Fruit fly (Drosophila melanogaster) whole organism, embryonic: ENCODE data around the gene Top3alpha.
A peak's percentile ranks its signal among the peaks of the same experiment; 100 is the strongest.

ENCODE experiments used
- Abd-B ChIP-seq: fragments of 200-800 bp; sonication (Bioruptor generic); optimal IDR thresholded peaks from 2 replicates; lab custom pipeline; 2018; ENCODE audit warnings: missing biosample characterization, mild to moderate bottlenecking, missing genetic modification characterization, moderate library complexity
- Atf3 ChIP-seq: fragments of 200-800 bp; sonication (Bioruptor generic); optimal IDR thresholded peaks from 3 replicates; lab custom pipeline; 2016; ENCODE audit warnings: missing biosample characterization, missing genetic modification characterization
- B-H2 ChIP-seq: fragments of 200-800 bp; sonication (Bioruptor generic); optimal IDR thresholded peaks from 2 replicates; lab custom pipeline; 2018; ENCODE audit warnings: missing biosample characterization, mild to moderate bottlenecking, missing genetic modification characterization
- BEAF-32 ChIP-seq: fragments of 200-800 bp; sonication (Bioruptor generic); optimal IDR thresholded peaks from 3 replicates; lab custom pipeline; 2017; ENCODE audit warnings: missing biosample characterization, missing genetic modification characterization, mild to moderate bottlenecking, moderate library complexity, missing genetic modification reagents
- Bgb ChIP-seq: fragments of 200-800 bp; sonication (Bioruptor generic); IDR thresholded peaks from 2 replicates; pipeline ENCODE4 v1.3.6; 2022; ENCODE audit warnings: missing biosample characterization, missing genetic modification characterization; ENCODE audit not compliant: partially characterized antibody
- CG13624 ChIP-seq: fragments of 200-800 bp; sonication (Bioruptor generic); optimal IDR thresholded peaks from 2 replicates; lab custom pipeline; 2016; ENCODE audit warnings: missing biosample characterization, missing genetic modification characterization
- CG14710 ChIP-seq: fragments of 200-800 bp; sonication (Bioruptor generic); optimal IDR thresholded peaks from 3 replicates; lab custom pipeline; 2019; ENCODE audit warnings: missing biosample characterization, mild to moderate bottlenecking, missing genetic modification characterization, moderate library complexity
- CG15011 ChIP-seq: fragments of 200-800 bp; sonication (Bioruptor generic); optimal IDR thresholded peaks from 3 replicates; lab custom pipeline; 2018; ENCODE audit warnings: missing biosample characterization, mild to moderate bottlenecking, missing genetic modification characterization
- CG15479 ChIP-seq: fragments of 200-800 bp; sonication (Bioruptor generic); optimal IDR thresholded peaks from 3 replicates; lab custom pipeline; 2019; ENCODE audit warnings: missing biosample characterization, mild to moderate bottlenecking, missing genetic modification characterization, moderate library complexity
- CG17385 ChIP-seq: fragments of 200-800 bp; sonication (Bioruptor generic); optimal IDR thresholded peaks from 3 replicates; lab custom pipeline; 2018; ENCODE audit warnings: missing biosample characterization, mild to moderate bottlenecking, missing genetic modification characterization
- CG2116 ChIP-seq: fragments of 200-800 bp; sonication (Bioruptor generic); optimal IDR thresholded peaks from 3 replicates; lab custom pipeline; 2018; ENCODE audit warnings: missing biosample characterization, mild to moderate bottlenecking, missing genetic modification characterization
- CG2712 ChIP-seq: fragments of 200-800 bp; optimal IDR thresholded peaks from 3 replicates; lab custom pipeline; 2019; ENCODE audit warnings: missing biosample characterization, mild to moderate bottlenecking, missing genetic modification characterization, moderate library complexity
- CG30020 ChIP-seq: fragments of 200-800 bp; optimal IDR thresholded peaks from 2 replicates; lab custom pipeline; 2019; ENCODE audit warnings: missing biosample characterization, mild to moderate bottlenecking, missing genetic modification characterization, moderate library complexity
- CG3163 ChIP-seq: fragments of 200-800 bp; sonication (Bioruptor generic); optimal IDR thresholded peaks from 3 replicates; lab custom pipeline; 2016; ENCODE audit warnings: missing biosample characterization, missing genetic modification characterization
- CG6272 ChIP-seq: fragments of 200-800 bp; sonication (Bioruptor generic); IDR thresholded peaks from 2 replicates; pipeline ENCODE4 v1.3.6; 2022; ENCODE audit warnings: missing biosample characterization, missing genetic modification characterization
- CG6791 ChIP-seq: fragments of 200-800 bp; sonication (Bioruptor generic); IDR thresholded peaks from 3 replicates; pipeline ENCODE4 v1.3.6; 2022; ENCODE audit warnings: missing biosample characterization, missing genetic modification characterization; ENCODE audit not compliant: partially characterized antibody
- CHES-1-like ChIP-seq: fragments of 200-800 bp; sonication (Bioruptor generic); optimal IDR thresholded peaks from 2 replicates; lab custom pipeline; 2016; ENCODE audit warnings: missing biosample characterization, missing genetic modification characterization
- CTCF ChIP-seq: fragments of 200-800 bp; sonication (Bioruptor generic); optimal IDR thresholded peaks from 2 replicates; lab custom pipeline; 2017; ENCODE audit warnings: missing biosample characterization, mild to moderate bottlenecking, missing genetic modification characterization, moderate library complexity
- D ChIP-seq, 2 experiments: fragments of 200-800 bp in 1 of 2; fragments of >200 bp in 1 of 2; sonication (Bioruptor generic) in 1 of 2; optimal IDR thresholded peaks; 2 replicates in 1 of 2; 3 replicates in 1 of 2; lab custom pipeline; 2017; ENCODE audit warnings: mild to moderate bottlenecking in 1 of 2, missing biosample characterization in 1 of 2, missing genetic modification characterization in 1 of 2, missing genetic modification reagents in 1 of 2
- Eip74EF ChIP-seq, 2 experiments: fragments of 200-800 bp in 1 of 2; fragments of >200 bp in 1 of 2; sonication (Bioruptor generic) in 1 of 2; optimal IDR thresholded peaks; 2 replicates each; lab custom pipeline; 2017 to 2019; ENCODE audit warnings: missing biosample characterization in 2 of 2, missing genetic modification characterization in 2 of 2, mild to moderate bottlenecking in 1 of 2, moderate library complexity in 1 of 2
- HHEX ChIP-seq: fragments of 200-800 bp; sonication (Bioruptor generic); optimal IDR thresholded peaks from 3 replicates; lab custom pipeline; 2017; ENCODE audit warnings: missing biosample characterization, mild to moderate bottlenecking, missing genetic modification characterization, missing genetic modification reagents
- Hr51 ChIP-seq, 2 experiments: fragments of 200-800 bp; sonication (Bioruptor generic); optimal IDR thresholded peaks; 2 replicates in 1 of 2; 3 replicates in 1 of 2; lab custom pipeline; 2016 to 2018; ENCODE audit warnings: missing biosample characterization in 2 of 2, missing genetic modification characterization in 2 of 2, mild to moderate bottlenecking in 1 of 2, moderate library complexity in 1 of 2
- MBD-R2 ChIP-seq: fragments of 200-800 bp; sonication (Bioruptor generic); IDR thresholded peaks from 2 replicates; pipeline ENCODE4 v1.3.6; 2022; ENCODE audit warnings: missing biosample characterization, missing genetic modification characterization
- MESR4 ChIP-seq: fragments of 200-800 bp; sonication (Bioruptor generic); optimal IDR thresholded peaks from 2 replicates; lab custom pipeline; 2018; ENCODE audit warnings: missing biosample characterization, mild to moderate bottlenecking, missing genetic modification characterization, moderate library complexity
- Myb ChIP-seq: fragments of 200-800 bp; sonication (Bioruptor generic); optimal IDR thresholded peaks from 2 replicates; lab custom pipeline; 2016; ENCODE audit warnings: missing biosample characterization, missing genetic modification characterization
- Nf-YC ChIP-seq: fragments of 200-800 bp; optimal IDR thresholded peaks from 3 replicates; lab custom pipeline; 2019; ENCODE audit warnings: missing biosample characterization, mild to moderate bottlenecking, missing genetic modification characterization, moderate library complexity
- Opbp ChIP-seq: fragments of 200-800 bp; sonication (Bioruptor generic); IDR thresholded peaks from 3 replicates; pipeline ENCODE4 v1.3.6; 2022; ENCODE audit warnings: missing biosample characterization, missing genetic modification characterization; ENCODE audit not compliant: partially characterized antibody
- Ptx1 ChIP-seq: fragments of 200-800 bp; sonication (Bioruptor generic); IDR thresholded peaks from 2 replicates; pipeline ENCODE4 v1.3.6; 2022; ENCODE audit warnings: missing biosample characterization, missing genetic modification characterization
- Rfx ChIP-seq: fragments of 200-800 bp; sonication (Bioruptor generic); IDR thresholded peaks from 2 replicates; pipeline ENCODE4 v1.3.6; 2022; ENCODE audit warnings: missing biosample characterization, missing genetic modification characterization
- Scr ChIP-seq: fragments of 200-800 bp; sonication (Bioruptor generic); IDR thresholded peaks from 2 replicates; pipeline ENCODE4 v1.3.6; 2022; ENCODE audit warnings: missing biosample characterization, missing genetic modification characterization; ENCODE audit not compliant: partially characterized antibody
- Sin3A ChIP-seq: fragments of >200 bp; optimal IDR thresholded peaks from 2 replicates; lab custom pipeline; 2018
- Sry-β ChIP-seq: fragments of 200-800 bp; sonication (Bioruptor generic); optimal IDR thresholded peaks from 2 replicates; lab custom pipeline; 2018; ENCODE audit warnings: missing biosample characterization, mild to moderate bottlenecking, missing genetic modification characterization, moderate library complexity
- bab2 ChIP-seq: fragments of 200-800 bp; sonication (Bioruptor generic); optimal IDR thresholded peaks from 2 replicates; lab custom pipeline; 2016; ENCODE audit warnings: missing biosample characterization, missing genetic modification characterization
- bigmax ChIP-seq: fragments of 200-800 bp; sonication (Bioruptor generic); optimal IDR thresholded peaks from 2 replicates; lab custom pipeline; 2018; ENCODE audit warnings: missing biosample characterization, mild to moderate bottlenecking, missing genetic modification characterization
- br ChIP-seq: fragments of >200 bp; optimal IDR thresholded peaks from 2 replicates; lab custom pipeline; 2017
- chn ChIP-seq: fragments of 200-800 bp; sonication (Bioruptor generic); optimal IDR thresholded peaks from 2 replicates; lab custom pipeline; 2016; ENCODE audit warnings: missing biosample characterization, missing genetic modification characterization
- dm ChIP-seq: fragments of 200-800 bp; sonication (Bioruptor generic); optimal IDR thresholded peaks from 3 replicates; lab custom pipeline; 2016; ENCODE audit warnings: missing biosample characterization, missing genetic modification characterization
- dpn ChIP-seq, 2 experiments: fragments of 200-800 bp; sonication (Bioruptor generic); optimal IDR thresholded peaks; 3 replicates each; lab custom pipeline; 2016; ENCODE audit warnings: missing biosample characterization in 2 of 2, missing genetic modification characterization in 2 of 2
- gro ChIP-seq: fragments of 200-800 bp; sonication (Bioruptor generic); optimal IDR thresholded peaks from 2 replicates; lab custom pipeline; 2016; ENCODE audit warnings: missing biosample characterization, missing genetic modification characterization
- h ChIP-seq: fragments of >200 bp; optimal IDR thresholded peaks from 2 replicates; lab custom pipeline; 2017
- her ChIP-seq: fragments of 200-800 bp; sonication (Bioruptor generic); optimal IDR thresholded peaks from 2 replicates; lab custom pipeline; 2016; ENCODE audit warnings: missing biosample characterization, missing genetic modification characterization
- ind ChIP-seq: fragments of 200-800 bp; sonication (Bioruptor generic); optimal IDR thresholded peaks from 3 replicates; lab custom pipeline; 2016; ENCODE audit warnings: missing biosample characterization, missing genetic modification characterization
- lilli ChIP-seq: fragments of 200-800 bp; sonication (Bioruptor generic); optimal IDR thresholded peaks from 3 replicates; lab custom pipeline; 2016; ENCODE audit warnings: missing biosample characterization, missing genetic modification characterization
- odd ChIP-seq: fragments of 200-800 bp; sonication (Bioruptor generic); optimal IDR thresholded peaks from 2 replicates; lab custom pipeline; 2017; ENCODE audit warnings: missing biosample characterization, mild to moderate bottlenecking, missing genetic modification characterization
- repo ChIP-seq: fragments of 200-800 bp; sonication (Bioruptor generic); optimal IDR thresholded peaks from 2 replicates; lab custom pipeline; 2016; ENCODE audit warnings: missing biosample characterization, missing genetic modification characterization
- sd ChIP-seq: fragments of 200-800 bp; sonication (Bioruptor generic); optimal IDR thresholded peaks from 3 replicates; lab custom pipeline; 2018; ENCODE audit warnings: missing biosample characterization, mild to moderate bottlenecking, missing genetic modification characterization, moderate library complexity
- stc ChIP-seq: fragments of 200-800 bp; sonication (Bioruptor generic); IDR thresholded peaks from 2 replicates; pipeline ENCODE4 v1.3.6; 2022; ENCODE audit warnings: missing biosample characterization, missing genetic modification characterization
- unc-4 ChIP-seq: fragments of 200-800 bp; sonication (Bioruptor generic); IDR thresholded peaks from 2 replicates; pipeline ENCODE4 v1.3.6; 2022; ENCODE audit warnings: missing biosample characterization, missing genetic modification characterization; ENCODE audit not compliant: partially characterized antibody
- zen ChIP-seq: fragments of 200-800 bp; sonication (Bioruptor generic); optimal IDR thresholded peaks from 3 replicates; lab custom pipeline; 2018; ENCODE audit warnings: missing biosample characterization, mild to moderate bottlenecking, missing genetic modification characterization, moderate library complexity
- zfh1 ChIP-seq: fragments of 200-800 bp; sonication (Bioruptor generic); IDR thresholded peaks from 3 replicates; pipeline ENCODE4 v1.3.6; 2022; ENCODE audit warnings: missing biosample characterization, missing genetic modification characterization

Gene Top3alpha

DNA sequence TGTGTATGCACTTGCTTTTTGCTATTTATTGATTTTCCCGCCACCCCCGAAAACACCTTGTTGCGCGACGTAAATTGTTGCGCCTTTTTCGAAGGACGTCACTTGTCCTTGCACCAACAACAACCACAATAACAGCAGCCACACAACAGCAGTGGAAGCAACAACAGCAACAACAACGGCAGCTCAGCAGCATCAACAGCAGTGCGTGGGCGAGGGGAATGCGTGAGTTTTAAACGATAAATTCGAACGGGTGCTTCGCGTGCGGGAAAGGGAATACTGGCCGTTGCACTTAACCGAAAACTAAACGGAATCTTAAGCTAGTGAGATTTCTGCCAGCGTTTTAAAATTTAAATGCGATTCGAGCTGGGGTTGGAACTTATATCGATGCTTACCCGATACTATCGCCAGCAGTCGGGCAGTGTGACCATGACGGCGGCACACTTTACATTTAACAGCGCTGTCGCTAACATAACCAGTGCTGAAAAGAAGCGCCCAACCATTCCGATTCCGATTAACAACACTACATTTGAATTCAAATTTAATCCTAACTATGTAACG is 10.5 kb downstream of the Top3alpha start, which contains the start of gene cyst (continued):
- TF ChIP-seq D (optimal IDR thresholded peaks at IDR 0.05; lab: Kevin White, UChicago): peak; percentile 52
- TF ChIP-seq D (GFP tag; optimal IDR thresholded peaks at IDR 0.05; lab: Kevin White, UChicago): no peak
- TF ChIP-seq CHES-1-like (GFP tag; lab: Kevin White, UChicago): peak; percentile 69
- TF ChIP-seq CG17385 (GFP tag; lab: Kevin White, UChicago): no peak
- peak; percentile 28; the same call in 1 of the 2 replicates for TF ChIP-seq Ptx1 (GFP tag; lab: Robert Waterston, UW)
- TF ChIP-seq Myb (GFP tag; lab: Kevin White, UChicago): peak; percentile 99
- TF ChIP-seq CG14710 (tag; lab: Kevin White, UChicago): peak; percentile 63
- TF ChIP-seq odd (GFP tag; lab: Kevin White, UChicago): no peak
- peak; percentile 18 for TF ChIP-seq CTCF (GFP tag; lab: Kevin White, UChicago)
- TF ChIP-seq dm (GFP tag; lab: Kevin White, UChicago): peak; percentile 36
- peak; percentile 39 to 54 for TF ChIP-seq dpn (GFP tag; optimal IDR thresholded peaks at IDR 0.05; lab: Kevin White, UChicago)
- TF ChIP-seq MBD-R2: peak; percentile 64
- peak; percentile 2 for TF ChIP-seq Sry-β (GFP tag; lab: Kevin White, UChicago)
- TF ChIP-seq lilli (GFP tag; lab: Kevin White, UChicago): peak; percentile 53
- TF ChIP-seq bab2: peak; percentile 13
- TF ChIP-seq MESR4: peak; percentile 82
- TF ChIP-seq unc-4 (GFP tag; lab: Robert Waterston, UW): peak; percentile 97
- TF ChIP-seq CG13624 (GFP tag; lab: Kevin White, UChicago): peak; percentile 69
- peak; percentile 61 for TF ChIP-seq CG15479
- TF ChIP-seq CG6272 (GFP tag; lab: Robert Waterston, UW): peak; percentile 40; the same call in 1 of the 2 replicates
- peak; percentile 97 for TF ChIP-seq CG6791
- no peak for TF ChIP-seq stc (GFP tag; lab: Robert Waterston, UW)
- no peak for TF ChIP-seq zfh1 (GFP tag; lab: Robert Waterston, UW)
- peak; percentile 99 for TF ChIP-seq Bgb (GFP tag; lab: Robert Waterston, UW)
- no peak for TF ChIP-seq Hr51 (GFP tag; optimal IDR thresholded peaks at IDR 0.05; lab: Kevin White, UChicago)
- no peak for TF ChIP-seq gro (GFP tag; lab: Kevin White, UChicago)
- TF ChIP-seq h (lab: Kevin White, UChicago): no peak
- TF ChIP-seq Scr (GFP tag; lab: Robert Waterston, UW): peak; percentile 97
- TF ChIP-seq Atf3 (GFP tag; lab: Kevin White, UChicago): no peak
- TF ChIP-seq Nf-YC (tag; lab: Kevin White, UChicago): no peak
- no peak for TF ChIP-seq CG15011 (GFP tag; lab: Kevin White, UChicago)
- peak; percentile 64 for TF ChIP-seq sd (tag; lab: Kevin White, UChicago)
- peak; percentile 46 for TF ChIP-seq B-H2
- TF ChIP-seq chn (GFP tag; lab: Kevin White, UChicago): peak; percentile 47
- no peak for TF ChIP-seq Eip74EF (GFP tag; optimal IDR thresholded peaks at IDR 0.05; lab: Kevin White, UChicago)
- no peak for TF ChIP-seq br (lab: Kevin White, UChicago)
- peak; percentile 50 for TF ChIP-seq CG2116 (GFP tag; lab: Kevin White, UChicago)
- no peak for TF ChIP-seq zen (tag; lab: Kevin White, UChicago)
- TF ChIP-seq HHEX (GFP tag; lab: Kevin White, UChicago): no peak
- TF ChIP-seq Sin3A (lab: Kevin White, UChicago): peak; percentile 97
- peak; percentile 68 for TF ChIP-seq Rfx (GFP tag; lab: Robert Waterston, UW)
- peak; percentile 51 for TF ChIP-seq Abd-B (GFP tag; lab: Kevin White, UChicago)
- peak; percentile 44 for TF ChIP-seq repo
- peak; percentile 28 for TF ChIP-seq ind (GFP tag; lab: Kevin White, UChicago)
- peak; percentile 97 for TF ChIP-seq Opbp
- TF ChIP-seq her (GFP tag; lab: Kevin White, UChicago): peak; percentile 12
- TF ChIP-seq CG2712 (tag; lab: Kevin White, UChicago): no peak
- TF ChIP-seq CG30020 (tag; lab: Kevin White, UChicago): peak; percentile 35
- peak; percentile 20 for TF ChIP-seq CG3163
- no peak for TF ChIP-seq bigmax (GFP tag; lab: Kevin White, UChicago)
- peak; percentile 98 for TF ChIP-seq BEAF-32 (GFP tag; lab: Kevin White, UChicago)
